Fruit fly (Drosophila melanogaster) whole organism, pupa: Measurements from ENCODE around the gene natalisin.

ENCODE experiments used
- CG10348 ChIP-seq: fragments of 200-800 bp; sonication (Bioruptor generic); IDR thresholded peaks from 2 replicates; pipeline ENCODE4 v1.3.6; 2022; ENCODE audit warnings: missing biosample characterization, missing genetic modification characterization
- CG12605 ChIP-seq: fragments of 200-800 bp; sonication (Bioruptor generic); IDR thresholded peaks from 2 replicates; pipeline ENCODE4 v1.3.6; 2022; ENCODE audit warnings: missing biosample characterization, missing genetic modification characterization
- CG13204 ChIP-seq: fragments of 200-800 bp; sonication (Bioruptor generic); optimal IDR thresholded peaks from 2 replicates; lab custom pipeline; 2018; ENCODE audit warnings: missing biosample characterization, mild to moderate bottlenecking, missing genetic modification characterization, moderate library complexity
- CG14655 ChIP-seq: fragments of 200-800 bp; sonication (Bioruptor generic); optimal IDR thresholded peaks from 3 replicates; lab custom pipeline; 2017; ENCODE audit warnings: mild to moderate bottlenecking, missing biosample characterization, missing genetic modification reagents, missing genetic modification characterization
- CG15710 ChIP-seq: fragments of 200-800 bp; sonication (Bioruptor generic); optimal IDR thresholded peaks from 2 replicates; lab custom pipeline; 2018; ENCODE audit warnings: missing biosample characterization, mild to moderate bottlenecking, missing genetic modification characterization, moderate library complexity
- CG17806 ChIP-seq: fragments of 200-800 bp; sonication (Bioruptor generic); optimal IDR thresholded peaks from 2 replicates; lab custom pipeline; 2018; ENCODE audit warnings: missing biosample characterization, mild to moderate bottlenecking, missing genetic modification characterization, moderate library complexity
- CG32121 ChIP-seq: fragments of 200-800 bp; sonication (Bioruptor generic); IDR thresholded peaks from 2 replicates; pipeline ENCODE4 v1.3.6; 2022; ENCODE audit warnings: missing biosample characterization, missing genetic modification characterization
- CG34367 ChIP-seq: fragments of 200-800 bp; sonication (Bioruptor generic); optimal IDR thresholded peaks from 2 replicates; lab custom pipeline; 2018; ENCODE audit warnings: missing biosample characterization, mild to moderate bottlenecking, missing genetic modification characterization
- CG4496 ChIP-seq: fragments of 200-800 bp; sonication (Bioruptor generic); IDR thresholded peaks from 3 replicates; pipeline ENCODE4 v1.3.6; 2022; ENCODE audit warnings: missing biosample characterization, missing genetic modification characterization
- CG8159 ChIP-seq: fragments of 200-800 bp; sonication (Bioruptor generic); optimal IDR thresholded peaks from 3 replicates; lab custom pipeline; 2018; ENCODE audit warnings: missing biosample characterization, mild to moderate bottlenecking, missing genetic modification characterization, moderate library complexity
- CG8301 ChIP-seq: fragments of 200-800 bp; sonication (Bioruptor generic); optimal IDR thresholded peaks from 2 replicates; lab custom pipeline; 2018; ENCODE audit warnings: missing biosample characterization, mild to moderate bottlenecking, missing genetic modification characterization
- CG9948 ChIP-seq: fragments of 200-800 bp; sonication (Bioruptor generic); optimal IDR thresholded peaks from 2 replicates; lab custom pipeline; 2018; ENCODE audit warnings: missing biosample characterization, mild to moderate bottlenecking, missing genetic modification characterization, moderate library complexity
- D1 ChIP-seq: fragments of 200-800 bp; sonication (Bioruptor generic); optimal IDR thresholded peaks from 2 replicates; lab custom pipeline; 2018; ENCODE audit warnings: missing biosample characterization, mild to moderate bottlenecking, missing genetic modification characterization, moderate library complexity
- EcR ChIP-seq: fragments of 200-800 bp; sonication (Bioruptor generic); optimal IDR thresholded peaks from 3 replicates; lab custom pipeline; 2019; ENCODE audit warnings: missing biosample characterization, missing genetic modification characterization, mild to moderate bottlenecking, moderate library complexity, missing genetic modification reagents
- Ets98B ChIP-seq: fragments of 200-800 bp; sonication (Bioruptor generic); IDR thresholded peaks from 2 replicates; pipeline ENCODE4 v1.3.6; 2022; ENCODE audit warnings: missing biosample characterization, missing genetic modification characterization
- Pif1A ChIP-seq: fragments of 200-800 bp; sonication (Bioruptor generic); optimal IDR thresholded peaks from 3 replicates; lab custom pipeline; 2016; ENCODE audit warnings: missing biosample characterization, missing genetic modification characterization
- Pif1B ChIP-seq: fragments of 200-800 bp; sonication (Bioruptor generic); optimal IDR thresholded peaks from 3 replicates; lab custom pipeline; 2016; ENCODE audit warnings: missing biosample characterization, missing genetic modification characterization
- Snoo ChIP-seq: fragments of 200-800 bp; sonication (Bioruptor generic); optimal IDR thresholded peaks from 3 replicates; lab custom pipeline; 2017; ENCODE audit warnings: missing biosample characterization, mild to moderate bottlenecking, missing genetic modification characterization, inconsistent platforms
- fd96Ca ChIP-seq: fragments of 200-800 bp; sonication (Bioruptor generic); IDR thresholded peaks from 3 replicates; pipeline ENCODE4 v1.3.6; 2022; ENCODE audit warnings: missing biosample characterization, missing genetic modification characterization
- gl ChIP-seq: fragments of 200-800 bp; sonication (Bioruptor generic); optimal IDR thresholded peaks from 2 replicates; lab custom pipeline; 2018; ENCODE audit warnings: missing biosample characterization, mild to moderate bottlenecking, missing genetic modification characterization
- rn ChIP-seq: fragments of 200-800 bp; sonication (Bioruptor generic); IDR thresholded peaks from 2 replicates; pipeline ENCODE4 v1.3.6; 2022; ENCODE audit warnings: missing biosample characterization, missing genetic modification characterization

The natalisin gene

dm6 chr3R:14467231-14467846 is 48.9 kb downstream of the natalisin start:
- TF ChIP-seq CG15710 (tag; lab: Kevin White, UChicago), result no peak
- TF ChIP-seq CG4496 (GFP tag; lab: Robert Waterston, UW), result peak; percentile 47; the same call in 2 of the 3 replicates
- no peak for TF ChIP-seq CG13204 (GFP tag; lab: Kevin White, UChicago)
- no peak for TF ChIP-seq rn (GFP tag; lab: Robert Waterston, UW)
- peak; percentile 47 for TF ChIP-seq CG8301
- TF ChIP-seq CG14655 (GFP tag; lab: Kevin White, UChicago), result peak; percentile 27
- TF ChIP-seq Pif1A (GFP tag; lab: Kevin White, UChicago), result no peak
- TF ChIP-seq D1 (tag; lab: Kevin White, UChicago), result no peak
- peak; percentile 49 for TF ChIP-seq Ets98B
- TF ChIP-seq Snoo (tag; lab: Kevin White, UChicago), result no peak
- TF ChIP-seq fd96Ca, result peak; percentile 40; the same call in 2 of the 3 replicates
- TF ChIP-seq EcR, result no peak

DNA sequence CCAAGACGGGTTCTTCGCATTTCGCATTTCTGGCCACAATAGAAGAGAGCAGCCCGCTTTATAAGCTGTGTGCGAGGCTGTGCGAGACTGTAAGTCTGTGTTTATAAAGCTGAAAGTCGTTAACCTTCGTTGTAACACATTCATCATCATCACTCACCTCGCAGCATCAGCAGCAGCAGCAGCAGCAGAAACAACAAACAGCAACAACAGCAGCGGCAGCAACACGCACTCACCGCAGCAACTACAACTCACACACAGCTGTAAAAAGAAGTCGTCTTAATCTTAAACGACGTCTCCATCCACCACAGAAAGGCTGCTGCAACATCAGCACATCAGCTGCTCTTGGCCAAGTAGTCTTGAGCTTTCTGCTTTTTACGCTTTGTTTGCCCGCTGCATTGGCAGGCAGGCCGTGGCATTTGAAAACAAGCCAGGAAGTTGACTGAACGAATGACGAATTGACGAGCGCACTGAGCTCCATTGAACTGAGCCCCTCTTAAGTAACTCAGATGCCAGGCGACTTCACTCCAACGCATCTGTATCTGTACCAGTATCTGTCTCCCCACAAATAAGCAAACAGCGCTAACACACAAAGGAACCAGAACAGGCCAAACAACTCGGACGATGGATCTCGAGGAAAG is 50.4 kb downstream of the natalisin start:
- no peak for TF ChIP-seq CG10348 (GFP tag; lab: Robert Waterston, UW)
- no peak for TF ChIP-seq Pif1A (GFP tag; lab: Kevin White, UChicago)
- no peak for TF ChIP-seq fd96Ca
- peak; percentile 78 for TF ChIP-seq EcR
- no peak for TF ChIP-seq CG8301
- TF ChIP-seq CG14655 (GFP tag; lab: Kevin White, UChicago), result no peak
- TF ChIP-seq CG12605 (GFP tag; lab: Robert Waterston, UW), result no peak
- TF ChIP-seq, all 21 proteins: peak for 1

- TF ChIP-seq CG8159 (tag; lab: Kevin White, UChicago) (peak; percentile 49), CG13204 (GFP tag; lab: Kevin White, UChicago) (peak; percentile 16), CG12605 (GFP tag; lab: Robert Waterston, UW) (peak; percentile 30; the same call in 1 of the 2 replicates), CG15710 (tag; lab: Kevin White, UChicago) (peak; percentile 34), CG14655 (GFP tag; lab: Kevin White, UChicago) (peak; percentile 88), CG34367 (tag; lab: Kevin White, UChicago) (peak; percentile 42), EcR (no peak), gl (tag; lab: Kevin White, UChicago) (no peak), Pif1B (GFP tag; lab: Kevin White, UChicago) (peak; percentile 58), CG8301 (peak; percentile 82), CG10348 (GFP tag; lab: Robert Waterston, UW) (no peak), CG17806 (tag; lab: Kevin White, UChicago) (peak; percentile 61), CG9948 (tag; lab: Kevin White, UChicago) (peak; percentile 66), Snoo (tag; lab: Kevin White, UChicago) (no peak), rn (GFP tag; lab: Robert Waterston, UW) (0 out of 2 replicates have a peak, but pooled peaks have one; percentile 12), Pif1A (GFP tag; lab: Kevin White, UChicago) (peak; percentile 66), fd96Ca (peak; percentile 58; the same call in 1 of the 3 replicates), D1 (tag; lab: Kevin White, UChicago) (peak; percentile 19), CG4496 (GFP tag; lab: Robert Waterston, UW) (peak; percentile 78), CG32121 (GFP tag; lab: Robert Waterston, UW) (peak; percentile 54; the same call in 1 of the 2 replicates), Ets98B (peak; percentile 56)
Observed at dm6 chr3R:14469724-14470123, 51.3 kb downstream of the natalisin start.

DNA sequence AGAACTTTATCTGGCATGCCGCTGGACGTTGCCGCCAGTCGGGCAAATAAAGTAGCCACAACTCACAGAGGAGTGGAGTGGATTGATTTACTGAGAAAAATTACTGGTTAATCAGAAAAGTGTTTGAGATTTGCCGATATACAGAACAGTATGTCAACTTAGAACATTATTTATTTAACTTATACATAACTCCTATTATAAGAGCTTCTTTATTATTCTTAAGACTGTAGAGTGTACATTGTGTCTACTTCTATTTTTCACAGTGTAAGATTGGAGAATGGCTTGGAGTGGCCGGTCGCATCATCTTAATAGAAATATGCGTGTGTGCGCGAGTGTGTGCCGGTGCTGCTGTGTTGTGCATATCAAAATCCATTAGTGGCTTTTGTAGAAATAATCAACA is 52.2 kb downstream of the natalisin start:
- TF ChIP-seq CG10348 (GFP tag; lab: Robert Waterston, UW), result no peak
- no peak for TF ChIP-seq D1 (tag; lab: Kevin White, UChicago)
- peak; percentile 48 for TF ChIP-seq CG9948 (tag; lab: Kevin White, UChicago)
- peak; percentile 92 for TF ChIP-seq CG14655 (GFP tag; lab: Kevin White, UChicago)
- TF ChIP-seq gl (tag; lab: Kevin White, UChicago), result no peak
- peak; percentile 45; the same call in 1 of the 3 replicates for TF ChIP-seq fd96Ca
- TF ChIP-seq CG17806 (tag; lab: Kevin White, UChicago), result peak; percentile 30
- TF ChIP-seq CG32121 (GFP tag; lab: Robert Waterston, UW), result peak; percentile 77
- TF ChIP-seq CG13204 (GFP tag; lab: Kevin White, UChicago), result no peak
- TF ChIP-seq Pif1A (GFP tag; lab: Kevin White, UChicago), result peak; percentile 74
- peak; percentile 81 for TF ChIP-seq CG4496 (GFP tag; lab: Robert Waterston, UW)
- no peak; the same call in 1 of the 2 replicates for TF ChIP-seq rn (GFP tag; lab: Robert Waterston, UW)
- TF ChIP-seq Snoo (tag; lab: Kevin White, UChicago), result no peak
- peak; percentile 34; the same call in 1 of the 2 replicates for TF ChIP-seq CG12605 (GFP tag; lab: Robert Waterston, UW)
- peak; percentile 17 for TF ChIP-seq CG8159 (tag; lab: Kevin White, UChicago)
- no peak for TF ChIP-seq EcR
- TF ChIP-seq CG34367 (tag; lab: Kevin White, UChicago), result peak; percentile 22
- TF ChIP-seq Ets98B, result peak; percentile 80
- TF ChIP-seq CG8301, result peak; percentile 93
- TF ChIP-seq Pif1B (GFP tag; lab: Kevin White, UChicago), result peak; percentile 35
- peak; percentile 36 for TF ChIP-seq CG15710 (tag; lab: Kevin White, UChicago)

DNA sequence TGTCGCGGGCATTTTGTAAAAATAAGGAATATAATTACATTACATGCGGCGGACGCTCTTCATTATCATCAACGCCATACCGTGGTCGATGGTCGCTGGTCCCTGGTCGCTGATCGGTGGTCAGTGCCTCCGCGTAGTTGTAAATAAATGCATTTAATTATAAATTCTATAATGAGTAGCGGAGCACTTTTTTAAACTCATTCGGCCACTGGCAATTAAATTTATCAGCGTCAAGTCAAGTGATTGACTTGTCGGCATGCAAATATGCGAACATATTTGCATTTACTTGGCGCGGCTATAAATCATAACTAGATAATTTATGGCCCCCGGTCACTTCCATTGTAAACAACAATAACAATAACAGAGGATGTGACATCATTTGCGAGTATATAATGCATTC is 53.0 kb downstream of the natalisin start:
- peak; percentile 75 for TF ChIP-seq EcR
- TF ChIP-seq Snoo (tag; lab: Kevin White, UChicago), result no peak
